Worm (Caenorhabditis elegans): ENCODE data around the gene sre-21.

DNA sequence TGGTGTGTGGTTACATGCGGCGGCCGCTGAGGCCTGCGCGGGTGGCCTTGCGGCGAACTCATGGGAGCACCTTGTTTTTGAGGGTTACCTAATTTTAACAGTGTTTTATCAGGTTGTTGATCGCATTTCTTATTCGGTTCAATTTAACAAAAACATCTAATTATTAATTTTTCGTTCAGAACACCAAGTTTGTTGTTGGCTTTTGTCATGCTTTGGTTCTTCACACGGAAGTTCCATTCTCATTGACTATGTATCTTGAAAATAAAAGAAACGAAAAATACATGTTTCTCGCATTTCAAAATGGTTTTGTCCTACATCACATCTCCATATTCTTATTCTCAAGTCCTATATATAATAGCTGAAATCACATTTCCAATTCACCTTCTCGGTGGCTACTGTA is 17.2 kb upstream of the sre-21 start, which contains the start of gene srh-290:
- TF ChIP-seq ztf-11 (tag; optimal IDR thresholded peaks at IDR 0.05) (no peak), unc-39 (tag; optimal IDR thresholded peaks at IDR 0.05) (no peak), lin-39 (tag; optimal IDR thresholded peaks at IDR 0.05) (no peak), ZK546.5 (tag; optimal IDR thresholded peaks at IDR 0.05) (no peak), zag-1 (tag; optimal IDR thresholded peaks at IDR 0.05) (no peak), nhr-10 (tag; optimal IDR thresholded peaks at IDR 0.05) (no peak), elt-1 (tag; optimal IDR thresholded peaks at IDR 0.05) (no peak), unc-62 (GFP tag; optimal IDR thresholded peaks at IDR 0.05) (no peak), ceh-16 (tag; optimal IDR thresholded peaks at IDR 0.05) (no peak)

Data from whole organism, L2 larva.